Worm (Caenorhabditis elegans) whole organism, early embryonic: ENCODE results near the gene maoc-1.

Source experiments
- B0310.2 ChIP-seq: sonication (generic microtip); optimal IDR thresholded peaks from 2 replicates; lab custom pipeline; 2016; ENCODE audit warnings: mild to moderate bottlenecking, missing genetic modification characterization, missing compliant biosample characterization
- F13C5.2 ChIP-seq: sonication (generic microtip); optimal IDR thresholded peaks from 2 replicates; lab custom pipeline; 2017; ENCODE audit warnings: mild to moderate bottlenecking, missing genetic modification characterization, inconsistent platforms, missing compliant biosample characterization
- aly-1 ChIP-seq: sonication (generic microtip); optimal IDR thresholded peaks from 2 replicates; lab custom pipeline; 2016; ENCODE audit warnings: missing genetic modification characterization, missing compliant biosample characterization
- ama-1 ChIP-seq: fragments of 150-350 bp; optimal IDR thresholded peaks from 2 replicates; lab custom pipeline; 2014
- ceh-13 ChIP-seq: fragments of 200-800 bp; sonication (Bioruptor generic); optimal IDR thresholded peaks from 2 replicates; lab custom pipeline; 2018; ENCODE audit warnings: mild to moderate bottlenecking, missing genetic modification characterization, missing compliant biosample characterization
- scrt-1 ChIP-seq: fragments of 200-800 bp; sonication (Bioruptor generic); IDR thresholded peaks from 2 replicates; pipeline ENCODE4 v1.3.6; 2022; ENCODE audit warnings: missing genetic modification characterization, missing compliant biosample characterization
- tbx-37 ChIP-seq: fragments of 200-800 bp; sonication (Bioruptor generic); conservative IDR thresholded peaks from 2 replicates; pipeline ENCODE4 v1.3.6; 2022; ENCODE audit warnings: missing genetic modification reagents, missing genetic modification characterization, missing compliant biosample characterization

- no peak for TF ChIP-seq ama-1 (lab: Kevin White, UChicago)
- no peak for TF ChIP-seq tbx-37 (GFP tag; lab: Robert Waterston, UW)
- TF ChIP-seq ceh-13 (GFP tag; lab: Kevin White, UChicago): no peak
- TF ChIP-seq F13C5.2: no peak
- no peak for TF ChIP-seq aly-1 (tag; lab: Kevin White, UChicago)
- TF ChIP-seq B0310.2: no peak
- no peak for TF ChIP-seq scrt-1 (GFP tag; lab: Robert Waterston, UW)
These were observed at the start of gene maoc-1 for ce11 chrII:7196040-7196439.
